Worm (Caenorhabditis elegans) whole organism, young adult: ENCODE results near the gene C25D7.15.

Experiments used
- B0336.3 ChIP-seq: fragments of 200-800 bp; sonication (Bioruptor generic); IDR thresholded peaks from 2 replicates; pipeline ENCODE4 v1.3.6; 2022; ENCODE audit warnings: missing genetic modification characterization, missing compliant biosample characterization
- C06A6.2 ChIP-seq: fragments of 200-800 bp; sonication (Bioruptor generic); conservative IDR thresholded peaks from 2 replicates; pipeline ENCODE4 v1.3.6; 2022; ENCODE audit warnings: missing genetic modification characterization, missing compliant biosample characterization
- F23B12.7 ChIP-seq: sonication (generic microtip); optimal IDR thresholded peaks from 2 replicates; lab custom pipeline; 2017; ENCODE audit warnings: missing genetic modification characterization, mild to moderate bottlenecking, missing compliant biosample characterization, antibody characterized with exemption, moderate library complexity; ENCODE audit not compliant: insufficient read depth
- F52B5.7 ChIP-seq: sonication (generic microtip); optimal IDR thresholded peaks from 2 replicates; lab custom pipeline; 2016; ENCODE audit warnings: mild to moderate bottlenecking, missing genetic modification characterization, missing compliant biosample characterization
- K11D2.4 ChIP-seq: fragments of 200-800 bp; sonication (Bioruptor generic); IDR thresholded peaks from 2 replicates; pipeline ENCODE4 v1.3.6; 2022; ENCODE audit warnings: missing genetic modification reagents, missing genetic modification characterization, missing compliant biosample characterization
- K12H6.12 ChIP-seq: fragments of 200-800 bp; sonication (Bioruptor generic); optimal IDR thresholded peaks from 2 replicates; lab custom pipeline; 2018; ENCODE audit warnings: mild to moderate bottlenecking, missing genetic modification characterization, missing compliant biosample characterization
- Y53G8AR.9 ChIP-seq: fragments of 200-800 bp; sonication (Bioruptor generic); conservative IDR thresholded peaks from 2 replicates; pipeline ENCODE4 v1.3.6; 2022; ENCODE audit warnings: missing genetic modification reagents, missing genetic modification characterization, missing compliant biosample characterization
- Y56A3A.18 ChIP-seq: fragments of 200-800 bp; sonication (Bioruptor generic); IDR thresholded peaks from 2 replicates; pipeline ENCODE4 v1.3.6; 2022; ENCODE audit warnings: missing genetic modification reagents, missing genetic modification characterization, missing compliant biosample characterization
- ama-1 ChIP-seq, 3 experiments: fragments of 150-350 bp in 1 of 3; sonication (generic microtip) in 2 of 3; optimal IDR thresholded peaks; 2 replicates each; lab custom pipeline; 2014 to 2018; ENCODE audit warnings: missing biosample characterization in 2 of 3, missing genetic modification characterization in 2 of 3, missing genetic modification reagents in 2 of 3
- aptf-3 ChIP-seq: fragments of 200-800 bp; sonication (Bioruptor generic); IDR thresholded peaks from 2 replicates; pipeline ENCODE4 v1.3.6; 2022; ENCODE audit warnings: missing genetic modification characterization, missing compliant biosample characterization
- atf-7 ChIP-seq: sonication (generic microtip); optimal IDR thresholded peaks from 2 replicates; lab custom pipeline; 2017; ENCODE audit warnings: mild to moderate bottlenecking, missing genetic modification characterization, missing compliant biosample characterization
- attf-5 ChIP-seq: fragments of 200-800 bp; sonication (Bioruptor generic); optimal IDR thresholded peaks from 2 replicates; lab custom pipeline; 2018; ENCODE audit warnings: mild to moderate bottlenecking, missing genetic modification characterization, missing compliant biosample characterization
- cebp-1 ChIP-seq, 2 experiments: fragments of 200-800 bp in 1 of 2; sonication (Bioruptor generic) in 1 of 2; sonication (generic microtip) in 1 of 2; IDR thresholded peaks in 1 of 2; optimal IDR thresholded peaks in 1 of 2; 2 replicates each; pipeline versions ENCODE4 v1.3.6 to Lab custom; 2017 to 2022; ENCODE audit warnings: missing compliant biosample characterization in 2 of 2, missing genetic modification characterization in 2 of 2, mild to moderate bottlenecking in 1 of 2, missing genetic modification reagents in 1 of 2, moderate library complexity in 1 of 2
- ceh-27 ChIP-seq: fragments of 200-800 bp; sonication (Bioruptor generic); optimal IDR thresholded peaks from 2 replicates; lab custom pipeline; 2018; ENCODE audit warnings: mild to moderate bottlenecking, missing genetic modification characterization, moderate library complexity, missing compliant biosample characterization
- ceh-79 ChIP-seq: sonication (generic microtip); optimal IDR thresholded peaks from 2 replicates; lab custom pipeline; 2017; ENCODE audit warnings: mild to moderate bottlenecking, missing genetic modification characterization, missing compliant biosample characterization
- ceh-91 ChIP-seq: fragments of 200-800 bp; sonication (Bioruptor generic); IDR thresholded peaks from 2 replicates; pipeline ENCODE4 v1.3.6; 2022; ENCODE audit warnings: missing genetic modification reagents, missing genetic modification characterization, missing compliant biosample characterization
- dpl-1 ChIP-seq: fragments of 150-350 bp; optimal IDR thresholded peaks from 2 replicates; lab custom pipeline; 2014; ENCODE audit warnings: missing biosample characterization, missing genetic modification reagents, missing genetic modification characterization
- efl-1 ChIP-seq: fragments of 150-350 bp; optimal IDR thresholded peaks from 2 replicates; lab custom pipeline; 2014; ENCODE audit warnings: missing biosample characterization, missing genetic modification reagents, missing genetic modification characterization
- egrh-3 ChIP-seq: fragments of 200-800 bp; sonication (Bioruptor generic); IDR thresholded peaks from 2 replicates; pipeline ENCODE4 v1.3.6; 2022; ENCODE audit warnings: missing genetic modification reagents, missing genetic modification characterization, missing compliant biosample characterization
- ekl-4 ChIP-seq: fragments of 200-800 bp; sonication (Bioruptor generic); IDR thresholded peaks from 2 replicates; pipeline ENCODE4 v1.3.6; 2022; ENCODE audit warnings: missing genetic modification reagents, missing genetic modification characterization, missing compliant biosample characterization
- hmg-1.2 ChIP-seq: fragments of 200-800 bp; sonication (Bioruptor generic); IDR thresholded peaks from 2 replicates; pipeline ENCODE4 v1.3.6; 2022; ENCODE audit warnings: missing genetic modification reagents, missing genetic modification characterization, missing compliant biosample characterization
- hrde-1 ChIP-seq: sonication (generic microtip); optimal IDR thresholded peaks from 2 replicates; lab custom pipeline; 2016; ENCODE audit warnings: missing genetic modification characterization, mild to moderate bottlenecking, missing compliant biosample characterization, moderate library complexity, missing genotype, missing genetic modification reagents, borderline replicate concordance
- lin-26 ChIP-seq: fragments of 200-800 bp; sonication (Bioruptor generic); IDR thresholded peaks from 2 replicates; pipeline ENCODE4 v1.3.6; 2022; ENCODE audit warnings: missing genetic modification reagents, missing genetic modification characterization, missing compliant biosample characterization
- lin-40 ChIP-seq: sonication (generic microtip); optimal IDR thresholded peaks from 2 replicates; lab custom pipeline; 2016; ENCODE audit warnings: missing genetic modification characterization, mild to moderate bottlenecking, missing compliant biosample characterization, missing genotype, missing genetic modification reagents
- lin-54 ChIP-seq: fragments of 200-800 bp; sonication (Bioruptor generic); optimal IDR thresholded peaks from 2 replicates; lab custom pipeline; 2018; ENCODE audit warnings: mild to moderate bottlenecking, missing genetic modification characterization, missing compliant biosample characterization
- lir-1 ChIP-seq: fragments of 200-800 bp; sonication (Bioruptor generic); conservative IDR thresholded peaks from 2 replicates; pipeline ENCODE4 v1.3.6; 2022; ENCODE audit warnings: missing genetic modification reagents, missing genetic modification characterization, missing compliant biosample characterization
- madf-10 ChIP-seq: sonication (generic microtip); optimal IDR thresholded peaks from 2 replicates; lab custom pipeline; 2016; ENCODE audit warnings: mild to moderate bottlenecking, missing genetic modification characterization, missing compliant biosample characterization
- madf-3 ChIP-seq: fragments of 200-800 bp; sonication (Bioruptor generic); IDR thresholded peaks from 2 replicates; pipeline ENCODE4 v1.3.6; 2022; ENCODE audit warnings: missing genetic modification reagents, missing genetic modification characterization, missing compliant biosample characterization
- madf-6 ChIP-seq: fragments of 200-800 bp; sonication (Bioruptor generic); IDR thresholded peaks from 2 replicates; pipeline ENCODE4 v1.3.6; 2022; ENCODE audit warnings: missing genetic modification reagents, missing genetic modification characterization, missing compliant biosample characterization
- mcd-1 ChIP-seq: fragments of 200-800 bp; sonication (Bioruptor generic); IDR thresholded peaks from 2 replicates; pipeline ENCODE4 v1.3.6; 2022; ENCODE audit warnings: missing genetic modification reagents, missing genetic modification characterization, missing compliant biosample characterization
- mes-4 ChIP-seq: sonication (generic microtip); optimal IDR thresholded peaks from 2 replicates; lab custom pipeline; 2016; ENCODE audit warnings: missing genotype, missing genetic modification characterization, missing compliant biosample characterization
- nhr-120 ChIP-seq: fragments of 200-800 bp; sonication (Bioruptor generic); IDR thresholded peaks from 2 replicates; pipeline ENCODE4 v1.3.6; 2022; ENCODE audit warnings: missing genetic modification characterization, missing compliant biosample characterization
- rec-8 ChIP-seq, 2 experiments: sonication (generic microtip); optimal IDR thresholded peaks; 2 replicates each; lab custom pipeline; 2016; ENCODE audit warnings: mild to moderate bottlenecking in 2 of 2, missing genetic modification characterization in 2 of 2, missing genetic modification reagents in 2 of 2, missing genotype in 2 of 2, missing biosample characterization in 1 of 2, missing compliant biosample characterization in 1 of 2, moderate library complexity in 1 of 2
- sdz-38 ChIP-seq: sonication (generic microtip); optimal IDR thresholded peaks from 2 replicates; lab custom pipeline; 2016; ENCODE audit warnings: missing genotype, missing genetic modification characterization, missing compliant biosample characterization
- snpc-1.1 ChIP-seq: sonication (generic microtip); optimal IDR thresholded peaks from 2 replicates; lab custom pipeline; 2017; ENCODE audit warnings: missing genetic modification characterization, mild to moderate bottlenecking, missing compliant biosample characterization, antibody characterized with exemption, moderate library complexity, missing genotype, missing genetic modification reagents; ENCODE audit not compliant: insufficient read depth
- snpc-3.4 ChIP-seq: sonication (generic microtip); optimal IDR thresholded peaks from 2 replicates; lab custom pipeline; 2017; ENCODE audit warnings: missing genetic modification characterization, mild to moderate bottlenecking, missing compliant biosample characterization, antibody characterized with exemption, moderate library complexity, missing genotype, missing genetic modification reagents
- snpc-4 ChIP-seq, 5 experiments: fragments of 150-350 bp in 1 of 5; sonication (generic microtip) in 4 of 5; optimal IDR thresholded peaks; 2 replicates each; lab custom pipeline; 2014 to 2018; ENCODE audit warnings: missing genetic modification characterization in 5 of 5, missing biosample characterization in 3 of 5, antibody characterized with exemption in 2 of 5, mild to moderate bottlenecking in 2 of 5, missing compliant biosample characterization in 2 of 5, missing genotype in 2 of 5, moderate library complexity in 2 of 5, missing genetic modification reagents in 1 of 5
- somi-1 ChIP-seq: fragments of 200-800 bp; sonication (Bioruptor generic); optimal IDR thresholded peaks from 2 replicates; lab custom pipeline; 2018; ENCODE audit warnings: mild to moderate bottlenecking, missing genetic modification characterization, missing compliant biosample characterization
- tbp1 ChIP-seq: fragments of 200-800 bp; sonication (Bioruptor generic); optimal IDR thresholded peaks from 2 replicates; lab custom pipeline; 2018; ENCODE audit warnings: mild to moderate bottlenecking, missing genetic modification characterization, missing compliant biosample characterization
- tbx-9 ChIP-seq: sonication (generic microtip); optimal IDR thresholded peaks from 2 replicates; lab custom pipeline; 2016; ENCODE audit warnings: borderline replicate concordance, missing genetic modification characterization, inconsistent platforms, missing compliant biosample characterization
- tlf-1 ChIP-seq: fragments of 200-800 bp; sonication (Bioruptor generic); optimal IDR thresholded peaks from 2 replicates; lab custom pipeline; 2018; ENCODE audit warnings: mild to moderate bottlenecking, missing genetic modification characterization, missing compliant biosample characterization
- ztf-18 ChIP-seq: sonication (generic microtip); optimal IDR thresholded peaks from 2 replicates; lab custom pipeline; 2016; ENCODE audit warnings: missing genotype, mild to moderate bottlenecking, missing genetic modification characterization, missing compliant biosample characterization
- ztf-22 ChIP-seq: fragments of 200-800 bp; sonication (Bioruptor generic); optimal IDR thresholded peaks from 2 replicates; lab custom pipeline; 2018; ENCODE audit warnings: mild to moderate bottlenecking, missing genetic modification characterization, moderate library complexity, missing compliant biosample characterization
- ztf-25 ChIP-seq: fragments of 200-800 bp; sonication (Bioruptor generic); IDR thresholded peaks from 2 replicates; pipeline ENCODE4 v1.3.6; 2022; ENCODE audit warnings: missing genetic modification reagents, missing genetic modification characterization, missing compliant biosample characterization
- ztf-3 ChIP-seq: fragments of 200-800 bp; sonication (Bioruptor generic); optimal IDR thresholded peaks from 2 replicates; lab custom pipeline; 2018; ENCODE audit warnings: mild to moderate bottlenecking, missing genetic modification characterization, missing compliant biosample characterization

C25D7.15 gene

DNA sequence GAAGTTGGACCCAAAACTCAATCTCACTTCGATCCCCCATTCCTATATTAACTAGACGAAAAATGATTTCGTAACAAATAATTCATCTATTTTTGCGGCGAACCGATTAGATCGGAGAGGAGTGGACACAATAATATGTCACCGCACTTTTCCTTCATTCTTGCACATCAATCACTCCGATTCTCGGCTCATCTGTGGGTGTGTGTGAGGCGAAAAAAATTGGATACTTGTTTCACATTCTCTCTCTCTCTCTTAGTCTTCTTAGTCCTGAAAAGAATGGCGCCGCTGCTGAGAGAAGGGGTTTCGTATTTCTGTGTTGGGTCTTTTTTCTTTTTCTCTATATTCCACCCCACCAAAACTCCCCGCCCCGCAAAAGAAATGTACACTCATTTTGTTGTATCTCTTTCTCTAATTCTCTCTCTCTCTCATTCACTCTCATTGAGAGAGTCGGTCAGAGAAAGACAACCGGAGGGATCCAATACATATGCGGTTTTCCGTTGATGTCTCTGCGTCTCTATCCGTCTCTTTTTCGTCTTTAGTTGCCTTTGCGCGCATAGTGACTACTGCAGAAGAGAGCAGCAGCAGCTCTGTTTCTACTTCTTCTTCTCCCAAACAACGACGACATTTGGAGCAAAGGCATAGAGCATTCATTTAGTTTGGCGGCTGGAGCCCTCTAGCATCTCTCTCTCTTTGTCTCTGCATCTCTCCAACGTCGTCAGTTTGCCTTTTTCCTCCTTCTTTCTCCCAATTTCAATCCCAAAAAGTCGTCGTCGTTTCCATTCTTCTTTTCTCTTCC is 11.6 kb downstream of the C25D7.15 start, which contains the start of gene unc-76:
Gene unc-76, plus strand, starts transcription at position 746 of the 796 bp plus-strand sequence.
- 0 out of 2 replicates have a peak, but pooled peaks have one; percentile 15 for TF ChIP-seq egrh-3
- TF ChIP-seq mcd-1 (GFP tag; lab: Robert Waterston, UW), result peak; percentile 51
- no peak for TF ChIP-seq F52B5.7 (tag; lab: Kevin White, UChicago)
- TF ChIP-seq Y53G8AR.9 (GFP tag; lab: Robert Waterston, UW), result no peak
- no peak for TF ChIP-seq lin-54 (GFP tag; lab: Kevin White, UChicago)
- TF ChIP-seq dpl-1 (GFP tag; lab: Kevin White, UChicago), result no peak
- peak; percentile 38 for TF ChIP-seq attf-5 (GFP tag; lab: Kevin White, UChicago)
- TF ChIP-seq aptf-3, result no peak
- TF ChIP-seq mes-4, result no peak
- TF ChIP-seq madf-3, result no peak
- TF ChIP-seq ztf-18 (tag; lab: Kevin White, UChicago), result peak; percentile 29
- no peak for TF ChIP-seq lir-1 (GFP tag; lab: Robert Waterston, UW)
- no peak for TF ChIP-seq ekl-4 (GFP tag; lab: Robert Waterston, UW)
- no peak for TF ChIP-seq sdz-38 (tag; lab: Kevin White, UChicago)
- TF ChIP-seq rec-8 (tag; optimal IDR thresholded peaks at IDR 0.05; lab: Kevin White, UChicago), result no peak
- no peak for TF ChIP-seq ztf-25 (GFP tag; lab: Robert Waterston, UW)
- peak; percentile 89 for TF ChIP-seq K12H6.12 (tag; lab: Kevin White, UChicago)
- TF ChIP-seq atf-7, result no peak
- TF ChIP-seq ceh-79 (tag; lab: Kevin White, UChicago), result no peak
- no peak for TF ChIP-seq hrde-1 (tag; lab: Kevin White, UChicago)
- TF ChIP-seq hmg-1.2 (GFP tag; lab: Robert Waterston, UW), result peak; percentile 69
- TF ChIP-seq somi-1, result no peak
- peak; percentile 39; the same call in 1 of the 2 replicates for TF ChIP-seq B0336.3 (GFP tag; lab: Robert Waterston, UW)
- no peak for TF ChIP-seq ztf-22 (GFP tag; lab: Kevin White, UChicago)
- peak; percentile 13 for TF ChIP-seq ceh-27 (GFP tag; lab: Kevin White, UChicago)
- no peak for TF ChIP-seq nhr-120
- TF ChIP-seq cebp-1 (GFP tag; IDR thresholded peaks at IDR 0.05; lab: Robert Waterston, UW), result no peak
- TF ChIP-seq cebp-1 (tag; optimal IDR thresholded peaks at IDR 0.05; lab: Kevin White, UChicago), result peak; percentile 67
- no peak for TF ChIP-seq lin-26 (GFP tag; lab: Robert Waterston, UW)
- no peak for TF ChIP-seq Y56A3A.18 (GFP tag; lab: Robert Waterston, UW)
- TF ChIP-seq snpc-3.4 (tag; lab: Kevin White, UChicago), result no peak
- TF ChIP-seq tlf-1 (GFP tag; lab: Kevin White, UChicago), result no peak
- TF ChIP-seq K11D2.4 (GFP tag; lab: Robert Waterston, UW), result peak; percentile 56; the same call in 1 of the 2 replicates
- TF ChIP-seq tbx-9 (tag; lab: Kevin White, UChicago), result no peak
- TF ChIP-seq lin-40 (tag; lab: Kevin White, UChicago), result peak; percentile 76
- no peak for TF ChIP-seq snpc-1.1 (tag; lab: Kevin White, UChicago)
- no peak; the same call in 1 of the 2 replicates for TF ChIP-seq C06A6.2
- no peak for TF ChIP-seq ama-1 (optimal IDR thresholded peaks at IDR 0.05; lab: Kevin White, UChicago)
- no peak for TF ChIP-seq ama-1 (GFP tag; optimal IDR thresholded peaks at IDR 0.05; lab: Kevin White, UChicago)
- TF ChIP-seq F23B12.7 (tag; lab: Kevin White, UChicago), result no peak
- no peak for TF ChIP-seq madf-6 (GFP tag; lab: Robert Waterston, UW)
- no peak for TF ChIP-seq snpc-4 (GFP tag; optimal IDR thresholded peaks at IDR 0.05; lab: Kevin White, UChicago)
- TF ChIP-seq snpc-4 (tag; optimal IDR thresholded peaks at IDR 0.05; lab: Kevin White, UChicago), result peak in 2 of 4 experiments; percentile 34 to 55
- no peak for TF ChIP-seq ztf-3 (GFP tag; lab: Kevin White, UChicago)
- TF ChIP-seq tbp1 (GFP tag; lab: Kevin White, UChicago), result peak; percentile 10
- TF ChIP-seq madf-10 (tag; lab: Kevin White, UChicago), result peak; percentile 20
- no peak for TF ChIP-seq ceh-91 (GFP tag; lab: Robert Waterston, UW)
- TF ChIP-seq efl-1, result no peak
